Fruit fly (Drosophila melanogaster) S2 (cell line): ENCODE measurements around the gene CG31251.

Experiments
- CG8478 ChIP-seq: fragments of >200 bp; optimal IDR thresholded peaks from 2 replicates; lab custom pipeline; 2018
- CTCF ChIP-seq, 2 experiments: fragments of >200 bp; optimal IDR thresholded peaks; 2 replicates each; lab custom pipeline; 2018

The CG31251 gene

dm6 chr3R:17700488-17701130, 15.9 kb upstream of the CG31251 start:
- no peak for TF ChIP-seq CG8478 (lab: Kevin White, UChicago)
- no peak for TF ChIP-seq CTCF (optimal IDR thresholded peaks at IDR 0.05; lab: Kevin White, UChicago)

DNA sequence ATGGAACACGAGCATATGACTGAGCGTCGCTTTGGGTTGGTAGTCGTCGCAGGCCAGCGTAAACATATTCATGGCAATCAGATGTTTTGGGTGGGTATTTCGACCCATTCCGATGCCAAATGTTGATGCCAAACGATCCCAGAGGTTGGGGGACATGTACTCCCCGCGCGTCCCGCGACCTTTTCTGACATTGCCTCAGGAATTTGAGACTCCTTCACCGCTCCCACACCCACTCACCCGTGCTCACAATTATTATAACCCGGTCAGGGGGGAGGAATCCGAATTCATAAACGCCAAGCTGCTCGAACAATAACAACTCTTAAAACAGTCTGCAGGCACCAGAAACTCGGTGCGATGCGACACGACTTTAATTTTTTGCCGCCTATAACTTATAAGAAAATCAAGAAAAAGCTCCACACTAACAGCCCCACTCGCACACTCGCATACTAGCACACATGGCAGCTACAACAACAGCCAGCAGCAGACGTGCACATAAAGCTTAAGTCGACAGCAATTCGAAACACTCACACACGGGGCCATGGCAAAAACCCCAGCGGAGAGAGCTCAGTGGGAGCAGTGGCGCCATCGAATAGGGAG, 15.3 kb upstream of the CG31251 start:
- TF ChIP-seq CTCF (optimal IDR thresholded peaks at IDR 0.05; lab: Kevin White, UChicago) = no peak
- no peak for TF ChIP-seq CG8478 (lab: Kevin White, UChicago)

dm6 chr3R:17686875-17687274, 2.2 kb upstream of the CG31251 start, which contains the start of gene CG31249:
Gene CG31249 (minus strand): TSS chr3R:17687071.
- TF ChIP-seq CTCF (optimal IDR thresholded peaks at IDR 0.05; lab: Kevin White, UChicago) (no peak), CG8478 (lab: Kevin White, UChicago) (no peak)

- TF ChIP-seq CTCF (optimal IDR thresholded peaks at IDR 0.05; lab: Kevin White, UChicago) (peak; percentile 65 to 74), CG8478 (lab: Kevin White, UChicago) (no peak)
These were observed 2.4 kb downstream of the CG31251 start, which contains the start of the genes alt and CG7655 for dm6 chr3R:17682244-17682773. Gene alt (minus strand): TSS chr3R:17682515. Gene CG7655 (plus strand): TSS chr3R:17682669.

DNA sequence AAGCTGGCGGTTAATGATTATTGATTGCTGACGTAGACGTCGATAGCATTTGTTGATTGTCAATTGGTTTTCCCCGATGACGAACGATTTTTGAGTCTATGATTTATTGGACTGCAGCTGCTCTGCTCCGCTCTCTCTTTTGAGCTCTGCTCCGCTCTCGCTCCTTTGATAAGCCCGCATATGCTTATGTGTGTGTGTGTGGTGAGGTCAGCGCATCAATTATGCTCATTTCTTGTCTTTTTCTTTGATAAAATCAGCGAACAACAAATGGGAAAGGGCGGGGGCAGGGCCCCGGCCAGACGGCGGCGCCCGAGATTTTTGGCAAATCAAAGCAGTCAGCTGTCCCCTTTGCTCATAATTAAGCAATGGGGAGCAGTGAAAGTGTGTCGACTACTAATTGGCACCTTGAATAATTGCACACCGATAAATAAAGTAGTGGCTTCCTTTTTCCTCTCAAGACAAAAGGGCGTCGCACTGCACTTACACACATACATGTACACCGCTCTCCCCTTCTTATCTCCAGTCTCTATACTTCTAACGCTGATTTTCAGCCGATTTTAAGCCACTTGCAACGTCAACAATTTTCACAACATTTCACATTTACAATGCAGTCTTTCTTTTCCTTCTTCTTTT, 3.0 kb downstream of the CG31251 start:
- TF ChIP-seq CTCF (optimal IDR thresholded peaks at IDR 0.05; lab: Kevin White, UChicago) (no peak), CG8478 (lab: Kevin White, UChicago) (no peak)

DNA sequence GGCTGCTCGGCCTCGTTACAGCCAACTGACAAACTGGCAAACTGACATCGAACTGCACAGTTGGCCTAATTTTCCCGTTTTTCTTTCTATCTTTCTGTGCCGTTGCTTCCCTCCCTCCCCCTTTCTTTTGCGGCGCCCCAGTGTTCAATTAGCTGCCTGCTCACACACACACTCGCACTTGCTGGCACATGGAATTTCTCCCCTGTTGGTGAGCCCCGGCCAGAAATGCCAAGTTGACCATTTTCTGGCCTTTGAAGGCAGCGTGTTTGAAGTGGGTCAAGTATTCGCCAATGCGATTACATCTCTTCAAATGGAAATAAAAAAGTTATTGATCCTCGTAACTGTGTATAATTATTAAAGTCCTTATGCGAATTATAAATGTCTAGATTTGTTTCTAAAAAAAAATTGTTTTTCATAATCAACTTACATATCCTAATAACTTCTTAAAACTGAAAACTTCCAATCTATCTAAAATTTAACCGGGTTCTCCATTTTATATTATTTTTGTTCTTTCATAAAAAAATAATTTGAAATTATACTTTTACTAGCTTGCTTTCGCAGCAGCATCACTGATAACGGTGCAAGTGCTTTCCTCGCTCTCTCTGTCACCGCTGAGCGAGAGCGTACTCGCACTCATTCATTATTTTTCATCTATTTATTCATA, 3.9 kb downstream of the CG31251 start:
- TF ChIP-seq CG8478 (lab: Kevin White, UChicago) (no peak), CTCF (optimal IDR thresholded peaks at IDR 0.05; lab: Kevin White, UChicago) (no peak)

DNA sequence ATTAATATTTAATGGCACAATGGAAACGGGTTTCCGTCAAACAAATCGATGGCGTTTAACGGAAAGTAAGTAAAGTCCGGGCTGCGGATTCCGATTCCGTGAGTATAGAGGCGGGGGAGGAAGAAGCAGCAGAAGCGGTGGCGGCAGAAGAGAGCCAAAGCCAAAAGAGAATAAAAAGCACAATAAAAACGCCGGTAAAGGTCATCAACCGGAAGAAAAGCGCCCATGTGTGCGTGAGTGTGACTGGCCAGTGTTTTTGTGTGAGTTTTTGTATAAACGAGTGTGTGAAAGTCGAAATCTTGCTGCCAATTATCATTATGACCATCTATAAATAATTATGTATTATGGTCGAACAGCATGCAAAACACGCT, 4.5 kb downstream of the CG31251 start:
- TF ChIP-seq CG8478 (lab: Kevin White, UChicago) (no peak), CTCF (optimal IDR thresholded peaks at IDR 0.05; lab: Kevin White, UChicago) (no peak)

dm6 chr3R:17679368-17679997, 5.2 kb downstream of the CG31251 start:
- TF ChIP-seq CTCF (optimal IDR thresholded peaks at IDR 0.05; lab: Kevin White, UChicago) (no peak), CG8478 (lab: Kevin White, UChicago) (no peak)

dm6 chr3R:17678138-17678873, 6.4 kb downstream of the CG31251 start:
- TF ChIP-seq CG8478 (lab: Kevin White, UChicago) (no peak), CTCF (optimal IDR thresholded peaks at IDR 0.05; lab: Kevin White, UChicago) (no peak)

DNA sequence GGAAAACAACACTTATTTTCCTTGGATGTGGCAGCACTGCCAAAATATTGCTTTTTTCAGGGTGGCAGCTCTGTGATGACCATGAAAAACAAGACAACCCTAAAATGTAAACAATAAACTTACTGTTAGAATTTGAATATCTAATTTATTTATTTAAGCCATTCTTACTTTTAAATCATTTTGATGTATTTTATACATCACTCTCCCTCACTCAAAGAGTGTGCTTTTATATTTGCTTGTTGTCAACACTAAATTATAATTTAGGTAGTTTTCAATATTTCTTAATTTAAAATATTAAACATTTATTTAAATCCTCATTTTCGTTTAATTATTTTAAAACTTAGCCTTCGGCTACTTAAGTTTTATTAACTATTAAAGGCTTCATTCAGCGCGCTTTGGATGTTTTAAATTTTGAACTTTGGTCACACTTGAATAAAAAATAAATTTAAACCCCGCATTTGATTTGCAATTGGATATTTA, 13.8 kb downstream of the CG31251 start, which contains the start of the genes CG7523 and Mps1:
TSS of gene CG7523 (minus strand) at position 39 of the 480 bp plus-strand sequence.
TSS of gene Mps1 (plus strand) at position 415 of the 480 bp plus-strand sequence.
- TF ChIP-seq CTCF (optimal IDR thresholded peaks at IDR 0.05; lab: Kevin White, UChicago) = peak in 1 of 2 experiments; percentile 26
- no peak for TF ChIP-seq CG8478 (lab: Kevin White, UChicago)

dm6 chr3R:17670202-17670856, 14.4 kb downstream of the CG31251 start:
- TF ChIP-seq CTCF (optimal IDR thresholded peaks at IDR 0.05; lab: Kevin White, UChicago) (no peak), CG8478 (lab: Kevin White, UChicago) (no peak)

DNA sequence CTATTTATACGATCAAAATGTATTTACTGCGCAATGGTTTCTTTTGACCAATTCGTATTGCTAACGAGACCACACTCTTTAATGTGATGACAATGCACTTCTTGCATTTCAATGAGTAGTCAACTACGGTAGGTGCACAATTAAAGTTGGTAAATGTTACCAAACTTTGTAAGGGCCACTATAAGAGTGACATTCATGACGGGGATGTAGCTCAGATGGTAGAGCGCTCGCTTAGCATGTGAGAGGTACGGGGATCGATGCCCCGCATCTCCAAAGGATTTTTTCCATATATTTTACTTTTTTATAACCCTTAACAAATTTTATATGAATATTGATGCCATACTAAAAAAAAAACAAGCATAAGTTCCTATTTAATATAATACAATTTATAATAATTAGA, 16.7 kb downstream of the CG31251 start:
- TF ChIP-seq CG8478 (lab: Kevin White, UChicago) = no peak
- TF ChIP-seq CTCF (optimal IDR thresholded peaks at IDR 0.05; lab: Kevin White, UChicago) = no peak

dm6 chr3R:17667279-17667678, 17.4 kb downstream of the CG31251 start, which contains the start of gene CG45045:
Gene CG45045 (plus strand): TSS chr3R:17667572.
- TF ChIP-seq CTCF (optimal IDR thresholded peaks at IDR 0.05; lab: Kevin White, UChicago) (no peak), CG8478 (lab: Kevin White, UChicago) (no peak)
